Worm (Caenorhabditis elegans) whole organism, L2 larva: ENCODE measurements around the gene C08G9.1.

Source experiments
- C34F6.9 ChIP-seq: fragments of 150-350 bp; optimal IDR thresholded peaks from 2 replicates; lab custom pipeline; 2014; ENCODE audit warnings: missing biosample characterization, missing genetic modification characterization
- F13H6.1 ChIP-seq: sonication (generic microtip); optimal IDR thresholded peaks from 2 replicates; lab custom pipeline; 2016; ENCODE audit warnings: missing genetic modification characterization, missing compliant biosample characterization
- R02D3.7 ChIP-seq: fragments of 150-350 bp; optimal IDR thresholded peaks from 2 replicates; lab custom pipeline; 2014; ENCODE audit warnings: missing biosample characterization, missing genetic modification characterization
- Y55F3AM.14 ChIP-seq: fragments of 200-800 bp; sonication (Bioruptor generic); optimal IDR thresholded peaks from 2 replicates; lab custom pipeline; 2018; ENCODE audit warnings: mild to moderate bottlenecking, missing genetic modification characterization, missing compliant biosample characterization
- ZK546.5 ChIP-seq: sonication (generic microtip); optimal IDR thresholded peaks from 2 replicates; lab custom pipeline; 2017; ENCODE audit warnings: missing biosample characterization, missing genetic modification characterization
- aly-2 ChIP-seq: fragments of 150-350 bp; optimal IDR thresholded peaks from 2 replicates; lab custom pipeline; 2014; ENCODE audit warnings: missing biosample characterization, missing genetic modification characterization
- blmp-1 ChIP-seq: sonication (generic microtip); optimal IDR thresholded peaks from 2 replicates; lab custom pipeline; 2017; ENCODE audit warnings: missing genetic modification characterization, mild to moderate bottlenecking, missing compliant biosample characterization, antibody characterized with exemption, moderate library complexity; ENCODE audit not compliant: insufficient read depth
- ceh-82 ChIP-seq: fragments of 150-350 bp; optimal IDR thresholded peaks from 2 replicates; lab custom pipeline; 2014; ENCODE audit warnings: missing biosample characterization, missing genetic modification characterization
- crh-2 ChIP-seq: sonication (generic microtip); optimal IDR thresholded peaks from 2 replicates; lab custom pipeline; 2017; ENCODE audit warnings: missing biosample characterization, missing genetic modification characterization
- egl-27 ChIP-seq: sonication (generic microtip); optimal IDR thresholded peaks from 3 replicates; lab custom pipeline; 2017; ENCODE audit warnings: missing biosample characterization, missing genetic modification reagents, missing genetic modification characterization
- elt-1 ChIP-seq: fragments of 150-350 bp; optimal IDR thresholded peaks from 2 replicates; lab custom pipeline; 2014; ENCODE audit warnings: missing biosample characterization, missing genetic modification characterization
- fos-1 ChIP-seq: fragments of 150-350 bp; optimal IDR thresholded peaks from 2 replicates; lab custom pipeline; 2014; ENCODE audit warnings: missing biosample characterization, missing genetic modification characterization
- gmeb-1 ChIP-seq: fragments of 150-350 bp; optimal IDR thresholded peaks from 2 replicates; lab custom pipeline; 2014; ENCODE audit warnings: missing biosample characterization, missing genetic modification characterization
- lin-39 ChIP-seq: fragments of 150-350 bp; optimal IDR thresholded peaks from 2 replicates; lab custom pipeline; 2014; ENCODE audit warnings: missing biosample characterization, missing genetic modification reagents, missing genetic modification characterization
- lsy-2 ChIP-seq, 2 experiments: fragments of 150-350 bp in 1 of 2; sonication (generic microtip) in 1 of 2; optimal IDR thresholded peaks; 2 replicates each; lab custom pipeline; 2014 to 2017; ENCODE audit warnings: missing biosample characterization in 2 of 2, missing genetic modification characterization in 2 of 2
- mab-5 ChIP-seq: fragments of 150-350 bp; optimal IDR thresholded peaks from 2 replicates; lab custom pipeline; 2014; ENCODE audit warnings: missing biosample characterization, missing genetic modification characterization
- mbf-1 ChIP-seq: sonication (generic microtip); optimal IDR thresholded peaks from 2 replicates; lab custom pipeline; 2017; ENCODE audit warnings: missing biosample characterization, missing genetic modification characterization
- mdl-1 ChIP-seq, 2 experiments: fragments of 150-350 bp in 1 of 2; sonication (generic microtip) in 1 of 2; optimal IDR thresholded peaks; 2 replicates each; lab custom pipeline; 2017; ENCODE audit warnings: missing biosample characterization in 2 of 2, missing genetic modification characterization in 2 of 2
- nhr-10 ChIP-seq: sonication (generic microtip); optimal IDR thresholded peaks from 2 replicates; lab custom pipeline; 2017; ENCODE audit warnings: missing biosample characterization, missing genetic modification characterization
- nhr-11 ChIP-seq: fragments of 150-350 bp; optimal IDR thresholded peaks from 2 replicates; lab custom pipeline; 2014; ENCODE audit warnings: missing biosample characterization, missing genetic modification characterization
- nhr-12 ChIP-seq: fragments of 150-350 bp; optimal IDR thresholded peaks from 2 replicates; lab custom pipeline; 2014; ENCODE audit warnings: missing biosample characterization, missing genetic modification characterization
- nhr-129 ChIP-seq: fragments of 150-350 bp; optimal IDR thresholded peaks from 2 replicates; lab custom pipeline; 2014; ENCODE audit warnings: missing biosample characterization, missing genetic modification characterization
- nhr-21 ChIP-seq: fragments of 150-350 bp; optimal IDR thresholded peaks from 2 replicates; lab custom pipeline; 2014; ENCODE audit warnings: missing biosample characterization, missing genetic modification characterization
- nhr-23 ChIP-seq: fragments of 150-350 bp; optimal IDR thresholded peaks from 2 replicates; lab custom pipeline; 2014; ENCODE audit warnings: missing biosample characterization, missing genetic modification reagents, missing genetic modification characterization
- nhr-237 ChIP-seq: fragments of 150-350 bp; optimal IDR thresholded peaks from 2 replicates; lab custom pipeline; 2014; ENCODE audit warnings: missing biosample characterization, missing genetic modification characterization
- nhr-25 ChIP-seq: fragments of 150-350 bp; sonication (generic microtip); optimal IDR thresholded peaks from 3 replicates; lab custom pipeline; 2014; ENCODE audit warnings: missing biosample characterization, missing genetic modification characterization
- nhr-6 ChIP-seq: fragments of 150-350 bp; optimal IDR thresholded peaks from 2 replicates; lab custom pipeline; 2014; ENCODE audit warnings: missing biosample characterization, missing genetic modification characterization
- nhr-77 ChIP-seq: fragments of 150-350 bp; optimal IDR thresholded peaks from 2 replicates; lab custom pipeline; 2014; ENCODE audit warnings: missing biosample characterization, missing genetic modification characterization
- peb-1 ChIP-seq: fragments of 150-350 bp; optimal IDR thresholded peaks from 2 replicates; lab custom pipeline; 2014; ENCODE audit warnings: missing biosample characterization, missing genetic modification characterization
- sem-4 ChIP-seq: fragments of 150-350 bp; optimal IDR thresholded peaks from 2 replicates; lab custom pipeline; 2014; ENCODE audit warnings: missing biosample characterization, missing genetic modification reagents, missing genetic modification characterization
- skn-1 ChIP-seq: sonication (generic microtip); optimal IDR thresholded peaks from 2 replicates; lab custom pipeline; 2017; ENCODE audit warnings: missing biosample characterization, missing genetic modification characterization
- sma-3 ChIP-seq: sonication (generic microtip); optimal IDR thresholded peaks from 2 replicates; lab custom pipeline; 2016; ENCODE audit warnings: missing genetic modification reagents, missing genetic modification characterization, missing compliant biosample characterization
- sma-9 ChIP-seq, 2 experiments: fragments of 150-350 bp in 1 of 2; sonication (generic microtip) in 1 of 2; optimal IDR thresholded peaks; 2 replicates each; lab custom pipeline; 2014 to 2016; ENCODE audit warnings: missing genetic modification characterization in 2 of 2, mild to moderate bottlenecking in 1 of 2, missing biosample characterization in 1 of 2, missing compliant biosample characterization in 1 of 2, missing genetic modification reagents in 1 of 2, moderate library complexity in 1 of 2
- snpc-4 ChIP-seq: fragments of 150-350 bp; optimal IDR thresholded peaks from 2 replicates; lab custom pipeline; 2014; ENCODE audit warnings: missing biosample characterization, missing genetic modification characterization
- unc-39 ChIP-seq: fragments of 150-350 bp; optimal IDR thresholded peaks from 2 replicates; lab custom pipeline; 2014; ENCODE audit warnings: missing biosample characterization, missing genetic modification characterization
- unc-55 ChIP-seq: fragments of 150-350 bp; sonication (generic microtip); optimal IDR thresholded peaks from 3 replicates; lab custom pipeline; 2014; ENCODE audit warnings: missing biosample characterization, missing genetic modification reagents, missing genetic modification characterization
- unc-62 ChIP-seq: fragments of 150-350 bp; optimal IDR thresholded peaks from 2 replicates; lab custom pipeline; 2014; ENCODE audit warnings: missing biosample characterization, missing genetic modification reagents, missing genetic modification characterization
- zag-1 ChIP-seq: fragments of 150-350 bp; optimal IDR thresholded peaks from 2 replicates; lab custom pipeline; 2014; ENCODE audit warnings: missing biosample characterization, missing genetic modification characterization
- ztf-1 ChIP-seq: fragments of 200-800 bp; sonication (Bioruptor generic); conservative IDR thresholded peaks from 2 replicates; pipeline ENCODE4 v1.3.6; 2022; ENCODE audit warnings: missing genetic modification characterization, missing compliant biosample characterization
- ztf-11 ChIP-seq: sonication (generic microtip); optimal IDR thresholded peaks from 2 replicates; lab custom pipeline; 2017; ENCODE audit warnings: missing biosample characterization, missing genetic modification characterization
- ztf-4 ChIP-seq: fragments of 150-350 bp; optimal IDR thresholded peaks from 2 replicates; lab custom pipeline; 2014; ENCODE audit warnings: missing biosample characterization, missing genetic modification characterization

Gene C08G9.1

DNA sequence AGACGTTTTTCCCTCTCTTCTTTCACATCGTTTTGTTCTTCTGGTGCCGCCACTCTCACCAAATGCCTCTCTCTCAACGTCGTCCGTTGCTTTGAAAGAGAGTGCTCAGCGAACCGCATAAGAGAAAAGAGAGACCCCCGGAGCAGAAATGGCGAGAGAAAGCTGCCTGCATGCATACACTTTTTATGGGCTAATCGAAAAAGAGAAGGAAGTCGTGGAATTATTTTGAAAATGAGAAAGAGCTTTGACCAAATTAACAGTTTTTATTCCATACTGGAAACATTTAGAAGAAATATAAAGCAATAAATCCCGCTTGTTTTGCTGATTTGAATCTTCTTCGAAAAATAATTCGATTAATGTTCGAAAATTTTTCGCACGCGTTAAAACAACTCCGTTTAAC lies 38.1 kb upstream of the C08G9.1 start:
- TF ChIP-seq sem-4 (tag; lab: Kevin White, UChicago) = peak; percentile 59
- no peak for TF ChIP-seq blmp-1
- peak; percentile 17 for TF ChIP-seq C34F6.9 (tag; lab: Kevin White, UChicago)
- peak; percentile 41 for TF ChIP-seq unc-55 (GFP tag; lab: Kevin White, UChicago)
- TF ChIP-seq zag-1 (tag; lab: Kevin White, UChicago) = peak; percentile 17
- TF ChIP-seq, all 48 proteins: peak for 4

DNA sequence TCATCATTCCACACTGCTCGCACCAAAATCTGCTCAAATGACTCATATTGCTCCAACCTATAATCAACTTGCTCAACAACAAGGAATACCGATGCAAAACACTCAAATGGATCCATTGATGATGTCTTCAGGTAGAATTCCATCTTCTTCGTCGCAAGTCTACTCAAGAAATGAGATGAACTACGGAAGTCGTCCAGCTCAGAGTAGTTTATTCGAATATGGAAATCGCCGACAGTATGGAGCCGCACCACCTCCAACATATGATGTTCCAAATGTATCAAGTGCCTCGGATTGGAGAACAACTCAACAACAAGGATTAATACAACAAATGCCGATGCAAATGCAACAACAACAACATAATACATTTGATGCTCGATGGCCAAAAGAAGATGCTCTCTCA lies 35.5 kb upstream of the C08G9.1 start:
- TF ChIP-seq elt-1 (tag; lab: Kevin White, UChicago) = no peak
- TF ChIP-seq aly-2 (tag; lab: Kevin White, UChicago) = no peak
- TF ChIP-seq nhr-11 (tag; lab: Kevin White, UChicago) = no peak
- TF ChIP-seq mab-5 (tag; lab: Kevin White, UChicago) = no peak
- no peak for TF ChIP-seq peb-1 (tag; lab: Kevin White, UChicago)
- TF ChIP-seq gmeb-1 (tag; lab: Kevin White, UChicago) = no peak
- no peak for TF ChIP-seq zag-1 (tag; lab: Kevin White, UChicago)
- TF ChIP-seq lin-39 = no peak
- no peak for TF ChIP-seq mdl-1 (tag; optimal IDR thresholded peaks at IDR 0.05; lab: Kevin White, UChicago)
- no peak for TF ChIP-seq nhr-237 (tag; lab: Kevin White, UChicago)
- TF ChIP-seq F13H6.1 (tag; lab: Kevin White, UChicago) = no peak
- TF ChIP-seq fos-1 (tag; lab: Kevin White, UChicago) = no peak
- no peak for TF ChIP-seq nhr-6 (tag; lab: Kevin White, UChicago)
- TF ChIP-seq ZK546.5 (tag; lab: Kevin White, UChicago) = no peak
- TF ChIP-seq unc-39 (tag; lab: Kevin White, UChicago) = no peak
- no peak for TF ChIP-seq unc-55 (GFP tag; lab: Kevin White, UChicago)
- TF ChIP-seq, all 48 proteins: peak for 0

DNA sequence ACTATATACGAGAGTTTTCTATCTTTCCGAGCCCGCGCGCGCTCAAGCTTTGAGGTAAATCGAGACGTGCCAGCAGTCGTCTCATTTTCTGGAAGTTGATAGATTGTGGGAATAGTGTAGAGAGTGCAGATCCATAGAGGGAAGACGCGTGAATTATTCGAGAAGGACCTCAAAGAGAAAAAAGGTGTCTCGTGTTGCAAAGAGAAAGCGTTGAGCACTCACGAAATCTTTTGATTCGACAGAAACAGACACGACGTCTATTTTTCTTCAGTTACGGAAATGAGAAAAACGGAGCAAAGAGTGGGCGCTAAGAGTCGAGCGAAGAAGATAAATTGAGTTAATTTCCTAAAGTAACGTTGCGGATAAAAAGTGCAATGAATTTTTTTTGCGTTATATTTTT lies 34.7 kb upstream of the C08G9.1 start:
- no peak for TF ChIP-seq Y55F3AM.14 (GFP tag; lab: Kevin White, UChicago)
- peak; percentile 52 for TF ChIP-seq aly-2 (tag; lab: Kevin White, UChicago)
- no peak for TF ChIP-seq nhr-10 (tag; lab: Kevin White, UChicago)
- TF ChIP-seq sma-9 (GFP tag; optimal IDR thresholded peaks at IDR 0.05; lab: Kevin White, UChicago) = no peak
- no peak for TF ChIP-seq sma-9 (tag; optimal IDR thresholded peaks at IDR 0.05; lab: Kevin White, UChicago)
- no peak for TF ChIP-seq egl-27 (tag; lab: Kevin White, UChicago)
- peak; percentile 32 for TF ChIP-seq F13H6.1 (tag; lab: Kevin White, UChicago)
- TF ChIP-seq sma-3 (GFP tag; lab: Kevin White, UChicago) = no peak
- no peak for TF ChIP-seq mab-5 (tag; lab: Kevin White, UChicago)
- peak; percentile 11 for TF ChIP-seq nhr-129
- no peak for TF ChIP-seq unc-39 (tag; lab: Kevin White, UChicago)
- TF ChIP-seq sem-4 (tag; lab: Kevin White, UChicago) = peak; percentile 0
- no peak for TF ChIP-seq unc-62 (GFP tag; lab: Kevin White, UChicago)
- TF ChIP-seq nhr-25 (tag; lab: Kevin White, UChicago) = no peak
- no peak for TF ChIP-seq elt-1 (tag; lab: Kevin White, UChicago)
- peak; percentile 28 for TF ChIP-seq ceh-82 (tag; lab: Kevin White, UChicago)
- peak in 1 of 2 experiments; percentile 14 for TF ChIP-seq lsy-2 (tag; optimal IDR thresholded peaks at IDR 0.05; lab: Kevin White, UChicago)
- TF ChIP-seq nhr-21 (tag; lab: Kevin White, UChicago) = no peak
- peak; percentile 11 for TF ChIP-seq crh-2 (tag; lab: Kevin White, UChicago)
- TF ChIP-seq C34F6.9 (tag; lab: Kevin White, UChicago) = peak; percentile 22
- TF ChIP-seq ZK546.5 (tag; lab: Kevin White, UChicago) = no peak
- no peak for TF ChIP-seq R02D3.7
- TF ChIP-seq nhr-23 = no peak
- TF ChIP-seq zag-1 (tag; lab: Kevin White, UChicago) = no peak
- TF ChIP-seq nhr-77 (tag; lab: Kevin White, UChicago) = no peak
- no peak for TF ChIP-seq gmeb-1 (tag; lab: Kevin White, UChicago)
- no peak for TF ChIP-seq snpc-4 (tag; lab: Kevin White, UChicago)

DNA sequence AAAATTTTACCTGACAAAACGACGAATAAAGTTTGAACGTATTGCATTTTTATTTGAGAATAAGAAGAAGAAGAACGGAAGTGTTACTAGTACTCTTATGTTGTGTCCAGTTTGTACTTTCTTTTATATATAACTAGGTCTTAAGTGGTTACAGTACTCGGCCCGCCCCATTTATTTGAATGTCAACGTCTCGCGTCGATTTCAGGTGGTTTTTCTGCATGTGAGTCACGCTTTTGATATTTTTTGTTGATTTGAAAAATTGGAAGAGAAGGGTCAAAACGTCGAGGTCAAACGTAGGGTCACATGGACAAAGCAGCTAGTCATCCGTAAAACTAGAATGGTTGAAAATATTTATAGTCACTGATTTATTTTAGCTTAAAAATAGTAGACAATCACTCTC lies 29.6 kb upstream of the C08G9.1 start, which contains the start of gene F45E4.5:
TSS of gene F45E4.5 (minus strand) at position 101 of the 400 bp plus-strand sequence.
- no peak for TF ChIP-seq ztf-4 (tag; lab: Kevin White, UChicago)
- no peak for TF ChIP-seq skn-1 (tag; lab: Kevin White, UChicago)
- TF ChIP-seq ztf-1 (GFP tag; lab: Robert Waterston, UW) = no peak
- no peak for TF ChIP-seq sma-9 (GFP tag; optimal IDR thresholded peaks at IDR 0.05; lab: Kevin White, UChicago)
- TF ChIP-seq sma-9 (tag; optimal IDR thresholded peaks at IDR 0.05; lab: Kevin White, UChicago) = no peak
- no peak for TF ChIP-seq lin-39
- no peak for TF ChIP-seq nhr-6 (tag; lab: Kevin White, UChicago)
- TF ChIP-seq aly-2 (tag; lab: Kevin White, UChicago) = no peak
- TF ChIP-seq snpc-4 (tag; lab: Kevin White, UChicago) = no peak
- TF ChIP-seq ztf-11 = no peak
- no peak for TF ChIP-seq zag-1 (tag; lab: Kevin White, UChicago)
- no peak for TF ChIP-seq mbf-1 (tag; lab: Kevin White, UChicago)
- no peak for TF ChIP-seq mdl-1 (tag; optimal IDR thresholded peaks at IDR 0.05; lab: Kevin White, UChicago)
- TF ChIP-seq blmp-1 = no peak
- TF ChIP-seq nhr-12 (tag; lab: Kevin White, UChicago) = no peak
- no peak for TF ChIP-seq nhr-237 (tag; lab: Kevin White, UChicago)
- TF ChIP-seq C34F6.9 (tag; lab: Kevin White, UChicago) = no peak
- TF ChIP-seq lsy-2 (tag; optimal IDR thresholded peaks at IDR 0.05; lab: Kevin White, UChicago) = no peak
- TF ChIP-seq R02D3.7 = no peak
- no peak for TF ChIP-seq nhr-129
- TF ChIP-seq, all 48 proteins: peak for 0
